Worm (Caenorhabditis elegans) whole organism, L4/young adult: ENCODE results near the gene T02B11.4.

Experiments
- W03F9.2 ChIP-seq: fragments of 150-350 bp; optimal IDR thresholded peaks from 2 replicates; lab custom pipeline; 2014; ENCODE audit warnings: missing biosample characterization, missing genetic modification characterization
- dao-5 ChIP-seq: sonication (generic microtip); optimal IDR thresholded peaks from 2 replicates; lab custom pipeline; 2016; ENCODE audit warnings: missing genotype, missing genetic modification characterization, moderate library complexity, missing compliant biosample characterization
- him-1 ChIP-seq: sonication (generic microtip); optimal IDR thresholded peaks from 2 replicates; lab custom pipeline; 2016; ENCODE audit warnings: missing genotype, missing genetic modification reagents, missing genetic modification characterization, missing compliant biosample characterization

DNA sequence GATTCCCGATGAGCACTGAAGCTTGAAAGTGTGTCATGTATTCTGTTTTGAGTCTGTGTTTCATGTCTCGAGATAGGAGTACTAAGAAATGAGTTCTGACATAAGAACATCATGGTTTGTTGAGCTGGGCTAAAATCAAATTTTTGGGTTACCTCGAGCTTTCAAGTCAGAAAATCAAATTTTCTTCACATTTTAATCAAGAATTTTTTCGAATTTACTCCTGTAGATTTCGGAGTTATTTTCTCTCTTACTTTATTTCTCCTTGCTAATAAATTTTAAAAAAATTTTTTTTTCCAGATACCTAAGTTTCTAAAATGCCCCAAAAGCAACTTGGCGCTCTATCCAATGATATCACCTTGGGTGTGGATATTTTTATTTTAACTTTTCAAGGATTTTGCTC is 44.8 kb downstream of the T02B11.4 start, which contains the start of gene F41H8.2:
- TF ChIP-seq W03F9.2 (tag; lab: Kevin White, UChicago): no peak
- no peak for TF ChIP-seq him-1
- no peak for TF ChIP-seq dao-5 (tag; lab: Kevin White, UChicago)
